Fruit fly (Drosophila melanogaster) whole organism, embryonic: ENCODE data around the gene cue.

ENCODE experiments used
- Atf3 ChIP-seq: fragments of 200-800 bp; sonication (Bioruptor generic); optimal IDR thresholded peaks from 3 replicates; lab custom pipeline; 2016; ENCODE audit warnings: missing biosample characterization, missing genetic modification characterization
- Bdp1 ChIP-seq: fragments of 200-800 bp; sonication (Bioruptor generic); optimal IDR thresholded peaks from 3 replicates; lab custom pipeline; 2016; ENCODE audit warnings: missing biosample characterization, missing genetic modification characterization
- CG11085 ChIP-seq: fragments of 200-800 bp; sonication (Bioruptor generic); IDR thresholded peaks from 2 replicates; pipeline ENCODE4 v1.3.6; 2022; ENCODE audit warnings: missing biosample characterization, missing genetic modification characterization
- CG11560 ChIP-seq: fragments of 200-800 bp; sonication (Bioruptor generic); IDR thresholded peaks from 3 replicates; pipeline ENCODE4 v1.3.6; 2022; ENCODE audit warnings: missing biosample characterization, missing genetic modification characterization
- CG11695 ChIP-seq: fragments of 200-800 bp; sonication (Bioruptor generic); IDR thresholded peaks from 3 replicates; pipeline ENCODE4 v1.3.6; 2022; ENCODE audit warnings: missing biosample characterization, missing genetic modification characterization
- CG12391 ChIP-seq: fragments of 200-800 bp; sonication (Bioruptor generic); optimal IDR thresholded peaks from 3 replicates; lab custom pipeline; 2018; ENCODE audit warnings: missing biosample characterization, mild to moderate bottlenecking, missing genetic modification characterization, moderate library complexity
- CG12659 ChIP-seq: fragments of 200-800 bp; sonication (Bioruptor generic); optimal IDR thresholded peaks from 3 replicates; lab custom pipeline; 2017; ENCODE audit warnings: mild to moderate bottlenecking, missing biosample characterization, missing genetic modification reagents, missing genetic modification characterization
- CG12744 ChIP-seq: fragments of 200-800 bp; sonication (Bioruptor generic); optimal IDR thresholded peaks from 2 replicates; lab custom pipeline; 2016; ENCODE audit warnings: missing biosample characterization, missing genetic modification characterization
- CG13775 ChIP-seq: fragments of 200-800 bp; sonication (Bioruptor generic); optimal IDR thresholded peaks from 3 replicates; lab custom pipeline; 2017; ENCODE audit warnings: missing biosample characterization, mild to moderate bottlenecking, missing genetic modification characterization
- CG14667 ChIP-seq: fragments of 200-800 bp; sonication (Bioruptor generic); IDR thresholded peaks from 2 replicates; pipeline ENCODE4 v1.3.6; 2022; ENCODE audit warnings: missing biosample characterization, missing genetic modification characterization
- CG1603 ChIP-seq: fragments of 200-800 bp; sonication (Bioruptor generic); optimal IDR thresholded peaks from 2 replicates; lab custom pipeline; 2019; ENCODE audit warnings: missing biosample characterization, mild to moderate bottlenecking, missing genetic modification characterization, moderate library complexity
- CG17186 ChIP-seq: fragments of 200-800 bp; sonication (Bioruptor generic); optimal IDR thresholded peaks from 3 replicates; lab custom pipeline; 2017; ENCODE audit warnings: missing biosample characterization, missing genetic modification reagents, missing genetic modification characterization
- CG17361 ChIP-seq: fragments of 200-800 bp; sonication (Bioruptor generic); IDR thresholded peaks from 3 replicates; pipeline ENCODE4 v1.3.6; 2022; ENCODE audit warnings: missing biosample characterization, missing genetic modification characterization
- CG2875 ChIP-seq: fragments of 200-800 bp; sonication (Bioruptor generic); optimal IDR thresholded peaks from 2 replicates; lab custom pipeline; 2017; ENCODE audit warnings: missing biosample characterization, mild to moderate bottlenecking, missing genetic modification characterization, missing genetic modification reagents
- CG4730 ChIP-seq: fragments of 200-800 bp; sonication (Bioruptor generic); IDR thresholded peaks from 2 replicates; pipeline ENCODE4 v1.3.6; 2022; ENCODE audit warnings: missing biosample characterization, missing genetic modification characterization
- CG6175 ChIP-seq: fragments of 200-800 bp; sonication (Bioruptor generic); IDR thresholded peaks from 3 replicates; pipeline ENCODE4 v1.3.6; 2022; ENCODE audit warnings: missing biosample characterization, missing genetic modification characterization
- CG6254 ChIP-seq: fragments of 200-800 bp; sonication (Bioruptor generic); optimal IDR thresholded peaks from 3 replicates; lab custom pipeline; 2017; ENCODE audit warnings: mild to moderate bottlenecking, missing biosample characterization, missing genetic modification reagents, missing genetic modification characterization
- CG7963 ChIP-seq: fragments of 200-800 bp; sonication (Bioruptor generic); IDR thresholded peaks from 3 replicates; pipeline ENCODE4 v1.3.6; 2022; ENCODE audit warnings: missing biosample characterization, missing genetic modification characterization; ENCODE audit not compliant: partially characterized antibody
- CG8359 ChIP-seq: fragments of 200-800 bp; sonication (Bioruptor generic); optimal IDR thresholded peaks from 2 replicates; lab custom pipeline; 2017; ENCODE audit warnings: missing biosample characterization, mild to moderate bottlenecking, missing genetic modification characterization, borderline replicate concordance
- CG9817 ChIP-seq: fragments of 200-800 bp; sonication (Bioruptor generic); optimal IDR thresholded peaks from 2 replicates; lab custom pipeline; 2018; ENCODE audit warnings: missing biosample characterization, mild to moderate bottlenecking, missing genetic modification characterization, moderate library complexity
- Dad ChIP-seq: fragments of 200-800 bp; sonication (Bioruptor generic); optimal IDR thresholded peaks from 3 replicates; lab custom pipeline; 2016; ENCODE audit warnings: missing biosample characterization, missing genetic modification characterization
- E2f2 ChIP-seq: fragments of 200-800 bp; sonication (Bioruptor generic); IDR thresholded peaks from 2 replicates; pipeline ENCODE4 v1.3.6; 2022; ENCODE audit warnings: missing biosample characterization, missing genetic modification characterization
- Fer3 ChIP-seq: fragments of 200-800 bp; sonication (Bioruptor generic); optimal IDR thresholded peaks from 2 replicates; lab custom pipeline; 2018; ENCODE audit warnings: missing biosample characterization, mild to moderate bottlenecking, missing genetic modification characterization, moderate library complexity
- HLH54F ChIP-seq: fragments of 200-800 bp; sonication (Bioruptor generic); optimal IDR thresholded peaks from 3 replicates; lab custom pipeline; 2016; ENCODE audit warnings: missing biosample characterization, missing genetic modification characterization
- NfI ChIP-seq: fragments of 200-800 bp; sonication (Bioruptor generic); optimal IDR thresholded peaks from 3 replicates; lab custom pipeline; 2018; ENCODE audit warnings: missing biosample characterization, mild to moderate bottlenecking, missing genetic modification characterization, moderate library complexity
- Oli ChIP-seq: fragments of 200-800 bp; sonication (Bioruptor generic); optimal IDR thresholded peaks from 2 replicates; lab custom pipeline; 2018; ENCODE audit warnings: missing biosample characterization, mild to moderate bottlenecking, missing genetic modification characterization, moderate library complexity
- PHDP ChIP-seq: fragments of 200-800 bp; sonication (Bioruptor generic); optimal IDR thresholded peaks from 3 replicates; lab custom pipeline; 2018; ENCODE audit warnings: missing biosample characterization, mild to moderate bottlenecking, missing genetic modification characterization, moderate library complexity
- Ptx1 ChIP-seq: fragments of 200-800 bp; sonication (Bioruptor generic); IDR thresholded peaks from 2 replicates; pipeline ENCODE4 v1.3.6; 2022; ENCODE audit warnings: missing biosample characterization, missing genetic modification characterization
- Ssrp ChIP-seq: fragments of 200-800 bp; sonication (Bioruptor generic); optimal IDR thresholded peaks from 2 replicates; lab custom pipeline; 2018; ENCODE audit warnings: missing biosample characterization, mild to moderate bottlenecking, missing genetic modification characterization, moderate library complexity
- Usf ChIP-seq: fragments of 200-800 bp; sonication (Bioruptor generic); optimal IDR thresholded peaks from 2 replicates; lab custom pipeline; 2017; ENCODE audit warnings: missing genotype, missing biosample characterization, missing genetic modification characterization
- br ChIP-seq: fragments of >200 bp; optimal IDR thresholded peaks from 2 replicates; lab custom pipeline; 2017
- cg ChIP-seq: fragments of 200-800 bp; sonication (Bioruptor generic); optimal IDR thresholded peaks from 3 replicates; lab custom pipeline; 2019; ENCODE audit warnings: missing biosample characterization, mild to moderate bottlenecking, missing genetic modification characterization, moderate library complexity
- dan ChIP-seq: fragments of 200-800 bp; sonication (Bioruptor generic); IDR thresholded peaks from 2 replicates; pipeline ENCODE4 v1.3.6; 2022; ENCODE audit warnings: missing biosample characterization, missing genetic modification characterization
- dmrt11E ChIP-seq: fragments of 200-800 bp; sonication (Bioruptor generic); optimal IDR thresholded peaks from 3 replicates; lab custom pipeline; 2018; ENCODE audit warnings: missing biosample characterization, mild to moderate bottlenecking, missing genetic modification characterization, moderate library complexity
- eve ChIP-seq, 2 experiments: fragments of >200 bp; optimal IDR thresholded peaks; 2 replicates each; lab custom pipeline; 2017; ENCODE audit warnings: missing biosample characterization in 2 of 2, missing genetic modification characterization in 2 of 2
- exex ChIP-seq: fragments of 200-800 bp; sonication (Bioruptor generic); optimal IDR thresholded peaks from 4 replicates; lab custom pipeline; 2018; ENCODE audit warnings: missing biosample characterization, mild to moderate bottlenecking, missing genetic modification characterization, moderate library complexity
- ftz-f1 ChIP-seq: fragments of 200-800 bp; sonication (Bioruptor generic); optimal IDR thresholded peaks from 2 replicates; lab custom pipeline; 2016; ENCODE audit warnings: missing biosample characterization, missing genetic modification characterization
- fu2 ChIP-seq: fragments of 200-800 bp; sonication (Bioruptor generic); optimal IDR thresholded peaks from 2 replicates; lab custom pipeline; 2016; ENCODE audit warnings: missing biosample characterization, missing genetic modification characterization
- kay ChIP-seq: fragments of 200-800 bp; sonication (Bioruptor generic); optimal IDR thresholded peaks from 2 replicates; lab custom pipeline; 2016; ENCODE audit warnings: missing biosample characterization, missing genetic modification characterization
- lab ChIP-seq: fragments of 200-800 bp; sonication (Bioruptor generic); optimal IDR thresholded peaks from 3 replicates; lab custom pipeline; 2017; ENCODE audit warnings: missing biosample characterization, missing genetic modification characterization, mild to moderate bottlenecking, moderate library complexity, missing genetic modification reagents
- mam ChIP-seq: fragments of 200-800 bp; sonication (Bioruptor generic); optimal IDR thresholded peaks from 3 replicates; lab custom pipeline; 2016; ENCODE audit warnings: missing biosample characterization, missing genetic modification characterization
- odd ChIP-seq: fragments of 200-800 bp; sonication (Bioruptor generic); optimal IDR thresholded peaks from 2 replicates; lab custom pipeline; 2017; ENCODE audit warnings: missing biosample characterization, mild to moderate bottlenecking, missing genetic modification characterization
- pb ChIP-seq: fragments of 200-800 bp; sonication (Bioruptor generic); optimal IDR thresholded peaks from 3 replicates; lab custom pipeline; 2016; ENCODE audit warnings: missing biosample characterization, missing genetic modification characterization
- salm ChIP-seq: fragments of 200-800 bp; sonication (Bioruptor generic); optimal IDR thresholded peaks from 2 replicates; lab custom pipeline; 2018; ENCODE audit warnings: missing biosample characterization, mild to moderate bottlenecking, missing genetic modification characterization
- sd ChIP-seq: fragments of 200-800 bp; sonication (Bioruptor generic); optimal IDR thresholded peaks from 3 replicates; lab custom pipeline; 2018; ENCODE audit warnings: missing biosample characterization, mild to moderate bottlenecking, missing genetic modification characterization, moderate library complexity
- seq ChIP-seq: fragments of 200-800 bp; sonication (Bioruptor generic); IDR thresholded peaks from 2 replicates; pipeline ENCODE4 v1.3.6; 2022; ENCODE audit warnings: missing biosample characterization, missing genetic modification characterization
- twi ChIP-seq: fragments of 200-800 bp; optimal IDR thresholded peaks from 2 replicates; lab custom pipeline; 2019; ENCODE audit warnings: missing biosample characterization, mild to moderate bottlenecking, missing genetic modification characterization, moderate library complexity
- vnd ChIP-seq: fragments of 200-800 bp; sonication (Bioruptor generic); IDR thresholded peaks from 3 replicates; pipeline ENCODE4 v1.3.6; 2022; ENCODE audit warnings: missing biosample characterization, missing genetic modification characterization; ENCODE audit not compliant: partially characterized antibody
- zen2 ChIP-seq: fragments of 200-800 bp; sonication (Bioruptor generic); IDR thresholded peaks from 3 replicates; pipeline ENCODE4 v1.3.6; 2022; ENCODE audit warnings: missing biosample characterization, missing genetic modification characterization; ENCODE audit not compliant: partially characterized antibody

Gene cue

dm6 chr3L:1515820-1516540 is 1.1 kb downstream of the cue start (continued):
- TF ChIP-seq CG13775 (peak; percentile 56), CG1603 (tag; lab: Kevin White, UChicago) (peak; percentile 70), CG17361 (GFP tag; lab: Robert Waterston, UW) (peak; percentile 82), CG7963 (GFP tag; lab: Robert Waterston, UW) (no peak), br (no peak), lab (GFP tag; lab: Kevin White, UChicago) (peak; percentile 61), CG11560 (tag; lab: Robert Waterston, UW) (no peak), Atf3 (GFP tag; lab: Kevin White, UChicago) (peak; percentile 32), CG4730 (peak; percentile 41), Oli (tag; lab: Kevin White, UChicago) (peak; percentile 82), CG6175 (GFP tag; lab: Robert Waterston, UW) (no peak), CG8359 (peak; percentile 64), kay (GFP tag; lab: Kevin White, UChicago) (no peak), seq (0 out of 2 replicates have a peak, but pooled peaks have one; percentile 45), PHDP (tag; lab: Kevin White, UChicago) (peak; percentile 70), Ptx1 (peak; percentile 70), zen2 (GFP tag; lab: Robert Waterston, UW) (no peak), dan (GFP tag; lab: Robert Waterston, UW) (no peak), CG2875 (GFP tag; lab: Kevin White, UChicago) (peak; percentile 68), CG14667 (GFP tag; lab: Robert Waterston, UW) (no peak), CG11085 (no peak), CG12744 (peak; percentile 16), CG12391 (tag; lab: Kevin White, UChicago) (peak; percentile 75), CG12659 (GFP tag; lab: Kevin White, UChicago) (peak; percentile 23), twi (tag; lab: Kevin White, UChicago) (peak; percentile 76), Ssrp (tag; lab: Kevin White, UChicago) (peak; percentile 81), ftz-f1 (GFP tag; lab: Kevin White, UChicago) (no peak), cg (GFP tag; lab: Kevin White, UChicago) (no peak), fu2 (GFP tag; lab: Kevin White, UChicago) (peak; percentile 24), Usf (peak; percentile 58), vnd (GFP tag; lab: Robert Waterston, UW) (no peak), mam (GFP tag; lab: Kevin White, UChicago) (peak; percentile 59), E2f2 (GFP tag; lab: Robert Waterston, UW) (peak; percentile 35; the same call in 1 of the 2 replicates), CG11695 (peak; percentile 72), Fer3 (tag; lab: Kevin White, UChicago) (no peak), CG17186 (GFP tag; lab: Kevin White, UChicago) (peak; percentile 6), pb (GFP tag; lab: Kevin White, UChicago) (peak; percentile 19), NfI (GFP tag; lab: Kevin White, UChicago) (peak; percentile 68), Bdp1 (GFP tag; lab: Kevin White, UChicago) (peak; percentile 45), eve (GFP tag; optimal IDR thresholded peaks at IDR 0.05; lab: Kevin White, UChicago) (no peak), exex (tag; lab: Kevin White, UChicago) (no peak), dmrt11E (tag; lab: Kevin White, UChicago) (peak; percentile 78), salm (peak; percentile 55), Dad (GFP tag; lab: Kevin White, UChicago) (peak; percentile 60), sd (tag; lab: Kevin White, UChicago) (peak; percentile 36), odd (GFP tag; lab: Kevin White, UChicago) (peak; percentile 62), HLH54F (GFP tag; lab: Kevin White, UChicago) (peak; percentile 47), CG9817 (tag; lab: Kevin White, UChicago) (peak; percentile 66), CG6254 (peak; percentile 70)
